Worm (Caenorhabditis elegans) whole organism, L2 larva: ENCODE data around the gene Y73B6A.1.

Source experiments
- F13H6.1 ChIP-seq: sonication (generic microtip); optimal IDR thresholded peaks from 2 replicates; lab custom pipeline; 2016; ENCODE audit warnings: missing genetic modification characterization, missing compliant biosample characterization
- ama-1 ChIP-seq: fragments of 150-350 bp; optimal IDR thresholded peaks from 2 replicates; lab custom pipeline; 2018; ENCODE audit warnings: inconsistent platforms
- blmp-1 ChIP-seq: sonication (generic microtip); optimal IDR thresholded peaks from 2 replicates; lab custom pipeline; 2017; ENCODE audit warnings: missing genetic modification characterization, mild to moderate bottlenecking, missing compliant biosample characterization, antibody characterized with exemption, moderate library complexity; ENCODE audit not compliant: insufficient read depth
- egl-27 ChIP-seq: sonication (generic microtip); optimal IDR thresholded peaks from 3 replicates; lab custom pipeline; 2017; ENCODE audit warnings: missing biosample characterization, missing genetic modification reagents, missing genetic modification characterization
- lin-11 ChIP-seq: fragments of 150-350 bp; sonication (generic microtip); optimal IDR thresholded peaks from 2 replicates; lab custom pipeline; 2014; ENCODE audit warnings: missing biosample characterization, missing genetic modification characterization, inconsistent platforms, mixed read lengths
- lin-39 ChIP-seq: fragments of 150-350 bp; optimal IDR thresholded peaks from 2 replicates; lab custom pipeline; 2014; ENCODE audit warnings: missing biosample characterization, missing genetic modification reagents, missing genetic modification characterization
- mdl-1 ChIP-seq, 2 experiments: fragments of 150-350 bp in 1 of 2; sonication (generic microtip) in 1 of 2; optimal IDR thresholded peaks; 2 replicates each; lab custom pipeline; 2017; ENCODE audit warnings: missing biosample characterization in 2 of 2, missing genetic modification characterization in 2 of 2
- nhr-11 ChIP-seq: fragments of 150-350 bp; optimal IDR thresholded peaks from 2 replicates; lab custom pipeline; 2014; ENCODE audit warnings: missing biosample characterization, missing genetic modification characterization
- nhr-12 ChIP-seq: fragments of 150-350 bp; optimal IDR thresholded peaks from 2 replicates; lab custom pipeline; 2014; ENCODE audit warnings: missing biosample characterization, missing genetic modification characterization
- nhr-77 ChIP-seq: fragments of 150-350 bp; optimal IDR thresholded peaks from 2 replicates; lab custom pipeline; 2014; ENCODE audit warnings: missing biosample characterization, missing genetic modification characterization
- sem-4 ChIP-seq: fragments of 150-350 bp; optimal IDR thresholded peaks from 2 replicates; lab custom pipeline; 2014; ENCODE audit warnings: missing biosample characterization, missing genetic modification reagents, missing genetic modification characterization
- ztf-4 ChIP-seq: fragments of 150-350 bp; optimal IDR thresholded peaks from 2 replicates; lab custom pipeline; 2014; ENCODE audit warnings: missing biosample characterization, missing genetic modification characterization

ce11 chrIV:6653663-6654201 is 14.1 kb downstream of the Y73B6A.1 start:
- TF ChIP-seq lin-39 (no peak), nhr-12 (tag; lab: Kevin White, UChicago) (no peak), ama-1 (lab: Kevin White, UChicago) (no peak), egl-27 (tag; lab: Kevin White, UChicago) (no peak), blmp-1 (no peak), nhr-77 (tag; lab: Kevin White, UChicago) (no peak), mdl-1 (tag; optimal IDR thresholded peaks at IDR 0.05; lab: Kevin White, UChicago) (no peak), lin-11 (tag; lab: Kevin White, UChicago) (no peak), nhr-11 (tag; lab: Kevin White, UChicago) (no peak), F13H6.1 (tag; lab: Kevin White, UChicago) (no peak), sem-4 (tag; lab: Kevin White, UChicago) (peak; percentile 43), ztf-4 (no peak)
